Worm (Caenorhabditis elegans) whole organism, L3 larva: ENCODE measurements around the gene Y46G5A.8.
A peak's percentile ranks its signal among the peaks of the same experiment; 100 is the strongest.

Experiments
- R02D3.7 ChIP-seq: fragments of 150-350 bp; optimal IDR thresholded peaks from 2 replicates; lab custom pipeline; 2014; ENCODE audit warnings: missing biosample characterization, missing genetic modification characterization
- ZK546.5 ChIP-seq: sonication (generic microtip); optimal IDR thresholded peaks from 2 replicates; lab custom pipeline; 2017; ENCODE audit warnings: missing biosample characterization, missing genetic modification characterization
- aly-2 ChIP-seq: fragments of 150-350 bp; optimal IDR thresholded peaks from 2 replicates; lab custom pipeline; 2014; ENCODE audit warnings: missing biosample characterization, missing genetic modification characterization
- ceh-28 ChIP-seq: fragments of 150-350 bp; optimal IDR thresholded peaks from 2 replicates; lab custom pipeline; 2014; ENCODE audit warnings: missing biosample characterization, missing genetic modification reagents, missing genetic modification characterization
- egl-5 ChIP-seq: fragments of 150-350 bp; optimal IDR thresholded peaks from 2 replicates; lab custom pipeline; 2017; ENCODE audit warnings: missing biosample characterization, missing genetic modification reagents, missing genetic modification characterization, inconsistent platforms
- elt-2 ChIP-seq: sonication (generic microtip); optimal IDR thresholded peaks from 2 replicates; lab custom pipeline; 2016; ENCODE audit warnings: missing genetic modification reagents, mild to moderate bottlenecking, missing genetic modification characterization, missing compliant biosample characterization
- elt-3 ChIP-seq, 3 experiments: fragments of 150-350 bp in 1 of 3; sonication (generic microtip) in 2 of 3; optimal IDR thresholded peaks; 2 replicates in 2 of 3; 4 replicates in 1 of 3; lab custom pipeline; 2014 to 2017; ENCODE audit warnings: missing biosample characterization in 3 of 3, missing genetic modification characterization in 3 of 3
- eor-1 ChIP-seq, 2 experiments: fragments of 150-350 bp; optimal IDR thresholded peaks; 2 replicates each; lab custom pipeline; 2014 to 2018; ENCODE audit warnings: missing biosample characterization in 2 of 2, missing genetic modification characterization in 2 of 2
- fkh-10 ChIP-seq: sonication (generic microtip); optimal IDR thresholded peaks from 2 replicates; lab custom pipeline; 2017; ENCODE audit warnings: missing biosample characterization, missing genetic modification reagents, missing genetic modification characterization
- fkh-2 ChIP-seq: fragments of 150-350 bp; optimal IDR thresholded peaks from 2 replicates; lab custom pipeline; 2014; ENCODE audit warnings: missing biosample characterization, missing genetic modification reagents, missing genetic modification characterization
- fos-1 ChIP-seq: fragments of 150-350 bp; optimal IDR thresholded peaks from 2 replicates; lab custom pipeline; 2014; ENCODE audit warnings: missing biosample characterization, missing genetic modification characterization
- hmg-11 ChIP-seq: sonication (generic microtip); optimal IDR thresholded peaks from 2 replicates; lab custom pipeline; 2016; ENCODE audit warnings: missing genetic modification characterization, missing compliant biosample characterization
- jun-1 ChIP-seq: fragments of 150-350 bp; optimal IDR thresholded peaks from 2 replicates; lab custom pipeline; 2014; ENCODE audit warnings: missing biosample characterization, missing genetic modification reagents, missing genetic modification characterization
- lin-15B ChIP-seq: fragments of 150-350 bp; optimal IDR thresholded peaks from 2 replicates; lab custom pipeline; 2014; ENCODE audit warnings: missing biosample characterization, missing genetic modification characterization
- lin-39 ChIP-seq: fragments of 150-350 bp; optimal IDR thresholded peaks from 2 replicates; lab custom pipeline; 2018; ENCODE audit warnings: missing biosample characterization, missing genetic modification reagents, missing genetic modification characterization
- mml-1 ChIP-seq: fragments of 150-350 bp; sonication (generic microtip); optimal IDR thresholded peaks from 3 replicates; lab custom pipeline; 2014; ENCODE audit warnings: missing biosample characterization, missing genetic modification characterization
- nfya-1 ChIP-seq: sonication (generic microtip); optimal IDR thresholded peaks from 2 replicates; lab custom pipeline; 2017; ENCODE audit warnings: missing genetic modification characterization, mild to moderate bottlenecking, missing compliant biosample characterization, antibody characterized with exemption, moderate library complexity; ENCODE audit not compliant: insufficient read depth
- nhr-11 ChIP-seq: fragments of 150-350 bp; optimal IDR thresholded peaks from 2 replicates; lab custom pipeline; 2014; ENCODE audit warnings: missing biosample characterization, missing genetic modification characterization
- nhr-23 ChIP-seq: fragments of 150-350 bp; optimal IDR thresholded peaks from 2 replicates; lab custom pipeline; 2014; ENCODE audit warnings: missing biosample characterization, missing genetic modification reagents, missing genetic modification characterization
- nhr-25 ChIP-seq: sonication (generic microtip); optimal IDR thresholded peaks from 2 replicates; lab custom pipeline; 2017; ENCODE audit warnings: missing biosample characterization, missing genetic modification characterization
- nhr-28 ChIP-seq: fragments of 150-350 bp; optimal IDR thresholded peaks from 2 replicates; lab custom pipeline; 2014; ENCODE audit warnings: missing biosample characterization, missing genetic modification characterization
- nhr-43 ChIP-seq: sonication (generic microtip); optimal IDR thresholded peaks from 2 replicates; lab custom pipeline; 2016; ENCODE audit warnings: mild to moderate bottlenecking, missing genetic modification characterization, missing compliant biosample characterization; ENCODE audit not compliant: poor library complexity, severe bottlenecking
- nhr-67 ChIP-seq: fragments of 150-350 bp; optimal IDR thresholded peaks from 2 replicates; lab custom pipeline; 2014; ENCODE audit warnings: missing biosample characterization, missing genetic modification characterization
- nhr-76 ChIP-seq: fragments of 150-350 bp; sonication (generic microtip); optimal IDR thresholded peaks from 5 replicates; lab custom pipeline; 2014; ENCODE audit warnings: missing biosample characterization, missing genetic modification characterization
- nhr-77 ChIP-seq: fragments of 150-350 bp; optimal IDR thresholded peaks from 2 replicates; lab custom pipeline; 2014; ENCODE audit warnings: missing biosample characterization, missing genetic modification characterization
- pha-4 ChIP-seq: fragments of 150-350 bp; optimal IDR thresholded peaks from 2 replicates; lab custom pipeline; 2014; ENCODE audit warnings: missing biosample characterization, missing genetic modification reagents, missing genetic modification characterization
- pqm-1 ChIP-seq: fragments of 150-350 bp; optimal IDR thresholded peaks from 2 replicates; lab custom pipeline; 2017; ENCODE audit warnings: missing biosample characterization, missing genetic modification characterization, inconsistent platforms
- skn-1 ChIP-seq: fragments of 150-350 bp; optimal IDR thresholded peaks from 2 replicates; lab custom pipeline; 2014; ENCODE audit warnings: missing biosample characterization, missing genetic modification characterization
- snpc-4 ChIP-seq: fragments of 150-350 bp; optimal IDR thresholded peaks from 2 replicates; lab custom pipeline; 2014; ENCODE audit warnings: missing biosample characterization, missing genetic modification characterization
- tbx-2 ChIP-seq: sonication (generic microtip); optimal IDR thresholded peaks from 2 replicates; lab custom pipeline; 2016; ENCODE audit warnings: mild to moderate bottlenecking, missing genetic modification characterization, missing compliant biosample characterization
- unc-39 ChIP-seq: sonication (generic microtip); optimal IDR thresholded peaks from 4 replicates; lab custom pipeline; 2017; ENCODE audit warnings: missing biosample characterization, missing genetic modification characterization
- unc-62 ChIP-seq: fragments of 150-350 bp; sonication (generic microtip); optimal IDR thresholded peaks from 4 replicates; lab custom pipeline; 2014; ENCODE audit warnings: missing biosample characterization, missing genetic modification reagents, missing genetic modification characterization
- zag-1 ChIP-seq: fragments of 150-350 bp; optimal IDR thresholded peaks from 2 replicates; lab custom pipeline; 2014; ENCODE audit warnings: missing biosample characterization, missing genetic modification characterization
- ztf-4 ChIP-seq: fragments of 150-350 bp; optimal IDR thresholded peaks from 2 replicates; lab custom pipeline; 2014; ENCODE audit warnings: missing biosample characterization, missing genetic modification characterization

Gene Y46G5A.8

ce11 chrII:12766443-12767188, 10.5 kb downstream of the Y46G5A.8 start:
- TF ChIP-seq egl-5 = no peak
- peak; percentile 81 for TF ChIP-seq ceh-28 (tag; lab: Kevin White, UChicago)
- TF ChIP-seq fkh-10 (GFP tag; lab: Kevin White, UChicago) = no peak
- TF ChIP-seq, all 47 proteins: peak for 1

ce11 chrII:12767258-12767824, 11.2 kb downstream of the Y46G5A.8 start:
- no peak for TF ChIP-seq fkh-10 (GFP tag; lab: Kevin White, UChicago)
- TF ChIP-seq elt-3 (tag; optimal IDR thresholded peaks at IDR 0.05; lab: Kevin White, UChicago) = no peak
- TF ChIP-seq nhr-25 (tag; lab: Kevin White, UChicago) = no peak
- TF ChIP-seq hmg-11 (tag; lab: Kevin White, UChicago) = no peak
- no peak for TF ChIP-seq ztf-4
- TF ChIP-seq lin-39 (tag; lab: Kevin White, UChicago) = no peak
- TF ChIP-seq nhr-76 (tag; lab: Kevin White, UChicago) = no peak
- no peak for TF ChIP-seq unc-62 (GFP tag; lab: Kevin White, UChicago)
- no peak for TF ChIP-seq tbx-2 (tag; lab: Kevin White, UChicago)
- TF ChIP-seq ZK546.5 = no peak
- TF ChIP-seq aly-2 = no peak

DNA sequence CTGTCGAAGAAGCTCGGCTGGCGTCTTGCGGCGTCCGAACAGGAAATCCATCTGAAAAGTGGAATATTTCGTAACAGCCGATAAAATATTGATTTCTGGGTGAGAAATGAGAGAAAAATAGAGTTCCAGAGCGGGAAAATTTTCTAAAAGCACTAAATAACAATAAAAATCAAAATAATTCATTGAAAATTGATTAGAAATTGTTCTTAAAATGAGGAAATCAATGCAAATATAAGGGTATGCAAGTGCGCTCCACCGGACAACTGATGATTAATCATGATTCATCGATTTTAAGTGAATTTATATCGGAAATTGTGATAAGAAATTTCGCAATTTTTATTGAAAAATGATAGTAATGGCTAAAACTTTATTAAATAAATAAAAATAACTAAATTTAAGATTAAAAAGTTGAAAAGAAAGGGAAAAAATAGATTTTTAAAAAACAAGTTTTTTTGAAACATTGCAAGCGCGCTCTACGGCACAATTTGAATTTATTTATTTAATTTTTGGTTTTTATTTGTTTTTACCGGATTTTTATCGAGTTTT, 12.1 kb downstream of the Y46G5A.8 start, which contains the start of the genes vps-2 and tiar-2:
Gene vps-2, minus strand, starts transcription at position 51 of the 546 bp plus-strand sequence.
Gene tiar-2, plus strand, starts transcription at position 520 of the 546 bp plus-strand sequence.
- no peak for TF ChIP-seq fkh-2 (tag; lab: Kevin White, UChicago)
- peak; percentile 57 for TF ChIP-seq jun-1
- peak; percentile 85 for TF ChIP-seq lin-15B
- no peak for TF ChIP-seq nhr-11 (tag; lab: Kevin White, UChicago)
- peak; percentile 98 for TF ChIP-seq pqm-1 (tag; lab: Kevin White, UChicago)
- TF ChIP-seq unc-39 = no peak
- no peak for TF ChIP-seq nhr-77 (tag; lab: Kevin White, UChicago)
- no peak for TF ChIP-seq zag-1 (tag; lab: Kevin White, UChicago)
- TF ChIP-seq nhr-67 (tag; lab: Kevin White, UChicago) = no peak
- TF ChIP-seq fkh-10 (GFP tag; lab: Kevin White, UChicago) = no peak
- peak in 1 of 2 experiments; percentile 60 for TF ChIP-seq eor-1 (tag; optimal IDR thresholded peaks at IDR 0.05; lab: Kevin White, UChicago)
- TF ChIP-seq pha-4 (tag; lab: Kevin White, UChicago) = peak; percentile 89
- no peak for TF ChIP-seq nhr-28 (tag; lab: Kevin White, UChicago)
- TF ChIP-seq ZK546.5 = no peak
- peak; percentile 25 for TF ChIP-seq nhr-23 (tag; lab: Kevin White, UChicago)
- peak; percentile 61 for TF ChIP-seq elt-2
- TF ChIP-seq nfya-1 (tag; lab: Kevin White, UChicago) = peak; percentile 23
- peak; percentile 75 for TF ChIP-seq ceh-28 (tag; lab: Kevin White, UChicago)
- peak; percentile 89 for TF ChIP-seq fos-1
- peak; percentile 80 for TF ChIP-seq snpc-4 (tag; lab: Kevin White, UChicago)
- TF ChIP-seq R02D3.7 (tag; lab: Kevin White, UChicago) = peak; percentile 33
- TF ChIP-seq tbx-2 (tag; lab: Kevin White, UChicago) = no peak
- TF ChIP-seq skn-1 (tag; lab: Kevin White, UChicago) = peak; percentile 93
- TF ChIP-seq nhr-25 (tag; lab: Kevin White, UChicago) = no peak

DNA sequence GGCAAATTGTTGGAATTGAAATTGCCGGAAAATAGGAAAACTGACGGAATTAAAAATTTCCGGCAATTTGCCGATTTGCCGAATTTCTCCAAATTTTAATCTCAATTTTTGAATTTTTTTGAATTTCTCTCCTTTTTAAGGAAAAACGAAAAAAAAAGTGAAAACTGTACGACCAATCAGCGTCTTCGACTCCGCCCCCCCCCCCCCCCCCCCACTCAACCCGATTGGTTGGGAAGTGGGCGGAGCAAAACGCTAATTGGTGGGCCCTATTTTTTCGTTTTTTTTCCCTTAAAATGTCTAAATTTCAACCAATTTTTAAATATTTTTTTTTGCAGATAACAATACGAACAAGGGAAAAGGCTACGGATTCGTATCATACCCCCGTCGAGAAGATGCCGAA, 13.8 kb downstream of the Y46G5A.8 start:
- TF ChIP-seq ZK546.5 (no peak), nhr-43 (tag; lab: Kevin White, UChicago) (no peak), eor-1 (tag; optimal IDR thresholded peaks at IDR 0.05; lab: Kevin White, UChicago) (no peak), tbx-2 (tag; lab: Kevin White, UChicago) (no peak), nhr-67 (tag; lab: Kevin White, UChicago) (no peak), fos-1 (no peak), nhr-23 (tag; lab: Kevin White, UChicago) (no peak), pha-4 (tag; lab: Kevin White, UChicago) (no peak), egl-5 (no peak), fkh-2 (tag; lab: Kevin White, UChicago) (no peak), mml-1 (tag; lab: Kevin White, UChicago) (no peak)
